Fruit fly (Drosophila melanogaster): ENCODE data around the gene CG5039.

DNA sequence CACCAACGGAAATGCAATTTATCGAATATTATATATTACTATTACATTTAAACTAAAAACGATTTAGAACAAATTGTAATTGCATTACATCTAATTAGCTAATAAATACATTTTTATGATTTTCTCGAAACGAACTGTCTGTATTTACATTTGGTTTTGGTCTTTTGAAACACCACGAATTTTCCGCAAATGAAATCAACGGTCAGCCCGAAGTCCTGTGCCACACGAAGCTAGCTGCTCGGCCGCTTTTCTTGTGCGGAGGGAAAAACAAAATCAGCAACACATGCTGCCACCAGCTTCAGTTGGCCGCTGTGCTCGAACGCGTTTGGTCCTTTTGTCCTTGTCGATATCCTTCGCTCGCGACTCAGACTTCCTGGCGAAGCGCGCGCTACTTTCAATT, 13.0 kb upstream of the CG5039 start, which contains the start of gene Lgr3:
- TF ChIP-seq cnc (optimal IDR thresholded peaks at IDR 0.05) (no peak), CG7045 (GFP tag; optimal IDR thresholded peaks at IDR 0.05) (no peak)
